Worm (Caenorhabditis elegans): Measurements from ENCODE around the gene ZK688.10.
A peak's percentile ranks its signal among the peaks of the same experiment; 100 is the strongest.

The ZK688.10 gene

DNA sequence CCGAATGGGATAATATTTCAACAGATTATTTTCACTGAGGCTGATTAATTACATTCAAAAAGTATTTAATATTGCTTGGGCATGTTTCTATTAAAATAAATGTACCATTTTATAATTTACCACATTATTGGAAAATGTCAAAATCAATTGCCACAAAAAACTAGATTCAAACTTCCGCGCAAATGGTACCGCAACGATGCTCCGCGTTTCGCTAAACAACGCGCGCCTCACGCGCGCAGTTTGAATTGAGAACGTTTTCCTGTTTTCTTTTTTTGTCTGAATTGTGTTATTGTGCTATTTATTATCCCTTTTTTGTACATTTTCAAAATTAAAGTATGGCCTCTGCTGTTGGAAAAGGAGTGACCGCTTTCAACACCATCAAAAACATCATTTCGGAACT lies 44.0 kb upstream of the ZK688.10 start, which contains the start of gene C29E4.12 (continued):
- TF ChIP-seq unc-30 (tag; optimal IDR thresholded peaks at IDR 0.05) (no peak), egl-27 (tag; optimal IDR thresholded peaks at IDR 0.05) (no peak), mdl-1 (tag; optimal IDR thresholded peaks at IDR 0.05) (peak in 1 of 2 experiments; percentile 66), aha-1 (tag; optimal IDR thresholded peaks at IDR 0.05) (no peak), nhr-84 (tag; optimal IDR thresholded peaks at IDR 0.05) (no peak), skn-1 (tag; optimal IDR thresholded peaks at IDR 0.05) (peak; percentile 81), F16B12.6 (tag; optimal IDR thresholded peaks at IDR 0.05) (peak; percentile 62), unc-62 (GFP tag; optimal IDR thresholded peaks at IDR 0.05) (no peak), aly-2 (tag; optimal IDR thresholded peaks at IDR 0.05) (peak; percentile 64), C34B4.2 (tag; optimal IDR thresholded peaks at IDR 0.05) (no peak), alr-1 (tag; optimal IDR thresholded peaks at IDR 0.05; ENCODE audit: borderline replicate concordance) (no peak), mab-9 (GFP tag; IDR thresholded peaks at IDR 0.05) (no peak), hlh-17 (GFP tag; optimal IDR thresholded peaks at IDR 0.05; ENCODE audit: borderline replicate concordance) (no peak), ceh-88 (GFP tag; IDR thresholded peaks at IDR 0.05) (no peak), grh-1 (GFP tag; IDR thresholded peaks at IDR 0.05) (peak; percentile 69), nhr-90 (tag; optimal IDR thresholded peaks at IDR 0.05; ENCODE audit: poor library complexity) (peak; percentile 70), tlp-1 (tag; optimal IDR thresholded peaks at IDR 0.05) (no peak), lin-14 (GFP tag; optimal IDR thresholded peaks at IDR 0.05) (no peak), ztf-11 (tag; optimal IDR thresholded peaks at IDR 0.05) (peak in 1 of 2 experiments; percentile 18), lsy-2 (tag; optimal IDR thresholded peaks at IDR 0.05) (peak; percentile 84 to 92), ceh-63 (GFP tag; optimal IDR thresholded peaks at IDR 0.05) (no peak), jun-1 (tag; optimal IDR thresholded peaks at IDR 0.05) (peak; percentile 69), elt-2 (tag; optimal IDR thresholded peaks at IDR 0.05) (peak; percentile 26), snpc-4 (tag; optimal IDR thresholded peaks at IDR 0.05) (peak; percentile 27), ama-1 (optimal IDR thresholded peaks at IDR 0.05) (no peak), pqm-1 (tag; optimal IDR thresholded peaks at IDR 0.05) (no peak), zag-1 (tag; optimal IDR thresholded peaks at IDR 0.05) (no peak), xbp-1 (tag; optimal IDR thresholded peaks at IDR 0.05) (peak; percentile 78), pax-3 (tag; optimal IDR thresholded peaks at IDR 0.05) (peak; percentile 65), hpl-2 (GFP tag; optimal IDR thresholded peaks at IDR 0.05) (no peak), pag-3 (tag; optimal IDR thresholded peaks at IDR 0.05; ENCODE audit: borderline replicate concordance, insufficient read depth) (no peak), sup-37 (GFP tag; optimal IDR thresholded peaks at IDR 0.05) (no peak), nhr-28 (tag; optimal IDR thresholded peaks at IDR 0.05) (no peak), mep-1 (tag; optimal IDR thresholded peaks at IDR 0.05) (peak; percentile 52), ets-5 (GFP tag; IDR thresholded peaks at IDR 0.05) (no peak), unc-130 (tag; optimal IDR thresholded peaks at IDR 0.05) (peak; percentile 40), mef-2 (tag; optimal IDR thresholded peaks at IDR 0.05) (no peak), fkh-10 (GFP tag; optimal IDR thresholded peaks at IDR 0.05) (no peak), nhr-85 (tag) (peak; percentile 86), swsn-7 (tag; optimal IDR thresholded peaks at IDR 0.05) (peak; percentile 71), dsc-1 (tag; optimal IDR thresholded peaks at IDR 0.05) (no peak), efl-3 (GFP tag; optimal IDR thresholded peaks at IDR 0.05) (no peak), sptf-1 (tag; optimal IDR thresholded peaks at IDR 0.05) (no peak), lin-15B (tag; optimal IDR thresholded peaks at IDR 0.05) (peak; percentile 91), egl-13 (tag; optimal IDR thresholded peaks at IDR 0.05) (peak; percentile 26), lin-39 (tag; optimal IDR thresholded peaks at IDR 0.05) (peak; percentile 41)

Measured in whole organism, L1 larva.